Worm (Caenorhabditis elegans): Measurements from ENCODE around the gene mcm-3.

Gene mcm-3

ce11 chrV:15085335-15085800 is 26.0 kb upstream of the mcm-3 start, which contains the start of the genes ahsa-1 and C01G10.7 (continued):
- TF ChIP-seq ceh-44 (GFP tag; IDR thresholded peaks at IDR 0.05), result peak; percentile 72; the same call in 1 of the 2 replicates
- no peak for TF ChIP-seq mxl-2 (GFP tag; conservative IDR thresholded peaks at IDR 0.05)
- no peak for TF ChIP-seq ama-1 (optimal IDR thresholded peaks at IDR 0.05)
- peak; percentile 70 for TF ChIP-seq F37D6.2 (tag; optimal IDR thresholded peaks at IDR 0.05)
- no peak for TF ChIP-seq nhr-48 (tag; optimal IDR thresholded peaks at IDR 0.05)
- no peak for TF ChIP-seq set-16 (GFP tag; IDR thresholded peaks at IDR 0.05)
- no peak for TF ChIP-seq zip-11 (GFP tag; IDR thresholded peaks at IDR 0.05)
- TF ChIP-seq aha-1 (tag), result peak; percentile 98
- TF ChIP-seq dmd-8 (GFP tag; IDR thresholded peaks at IDR 0.05), result no peak
- no peak for TF ChIP-seq daf-19 (GFP tag; conservative IDR thresholded peaks at IDR 0.05)
- no peak for TF ChIP-seq lin-1 (GFP tag; IDR thresholded peaks at IDR 0.05)
- TF ChIP-seq ZK337.2 (GFP tag; IDR thresholded peaks at IDR 0.05), result peak; percentile 91
- TF ChIP-seq rbr-2 (tag; optimal IDR thresholded peaks at IDR 0.05), result peak; percentile 87
- TF ChIP-seq R02D3.7 (tag; optimal IDR thresholded peaks at IDR 0.05), result peak; percentile 89
- TF ChIP-seq lin-29 (GFP tag; IDR thresholded peaks at IDR 0.05), result no peak
- TF ChIP-seq lin-39 (tag; optimal IDR thresholded peaks at IDR 0.05), result no peak
- peak; percentile 84 for TF ChIP-seq dpl-1 (GFP tag; optimal IDR thresholded peaks at IDR 0.05)
- TF ChIP-seq D1046.2 (GFP tag; IDR thresholded peaks at IDR 0.05), result no peak
- TF ChIP-seq hlh-11 (tag; optimal IDR thresholded peaks at IDR 0.05), result peak; percentile 74
- peak in 1 of 2 experiments; percentile 72 for TF ChIP-seq daf-16 (GFP tag; optimal IDR thresholded peaks at IDR 0.05)
- no peak for TF ChIP-seq daf-16 (tag; optimal IDR thresholded peaks at IDR 0.05)
- TF ChIP-seq spr-1 (tag; optimal IDR thresholded peaks at IDR 0.05), result peak; percentile 46
- no peak for TF ChIP-seq F10B5.3 (tag; optimal IDR thresholded peaks at IDR 0.05)
- peak; percentile 19 for TF ChIP-seq mxl-3 (GFP tag; optimal IDR thresholded peaks at IDR 0.05)
- no peak for TF ChIP-seq nhr-25 (tag; optimal IDR thresholded peaks at IDR 0.05; ENCODE audit: borderline replicate concordance, insufficient read depth)
- no peak for TF ChIP-seq snpc-4 (tag; optimal IDR thresholded peaks at IDR 0.05)
- TF ChIP-seq spr-3 (GFP tag; optimal IDR thresholded peaks at IDR 0.05), result no peak
- peak; percentile 86 for TF ChIP-seq dmd-9 (GFP tag; IDR thresholded peaks at IDR 0.05)
- no peak for TF ChIP-seq ceh-62 (tag; optimal IDR thresholded peaks at IDR 0.05)
- TF ChIP-seq mdt-29 (GFP tag; IDR thresholded peaks at IDR 0.05), result peak; percentile 52; the same call in 1 of the 2 replicates
- TF ChIP-seq mdl-1 (tag; optimal IDR thresholded peaks at IDR 0.05), result peak in 1 of 2 experiments; percentile 13
- TF ChIP-seq nhr-42 (GFP tag; IDR thresholded peaks at IDR 0.05), result peak; percentile 46; the same call in 1 of the 2 replicates
- TF ChIP-seq nhr-41 (GFP tag; IDR thresholded peaks at IDR 0.05), result no peak
- TF ChIP-seq lin-13 (GFP tag; optimal IDR thresholded peaks at IDR 0.05), result peak; percentile 86
- TF ChIP-seq arid-1 (GFP tag; conservative IDR thresholded peaks at IDR 0.05), result 0 out of 2 replicates have a peak, but pooled peaks have one; percentile 46
- no peak for TF ChIP-seq Y5F2A.4 (GFP tag; optimal IDR thresholded peaks at IDR 0.05)
- TF ChIP-seq dve-1 (tag; optimal IDR thresholded peaks at IDR 0.05; ENCODE audit: insufficient read depth), result no peak
- TF ChIP-seq skn-1 (tag; optimal IDR thresholded peaks at IDR 0.05), result no peak
- TF ChIP-seq ztf-11 (tag; optimal IDR thresholded peaks at IDR 0.05), result no peak
- TF ChIP-seq daf-12 (tag; optimal IDR thresholded peaks at IDR 0.05), result no peak
- 0 out of 2 replicates have a peak, but pooled peaks have one; percentile 12 for TF ChIP-seq tag-97 (GFP tag; IDR thresholded peaks at IDR 0.05)
- TF ChIP-seq madf-5 (GFP tag; IDR thresholded peaks at IDR 0.05), result peak; percentile 45 to 64; a peak in 2 of 4 replicates
- TF ChIP-seq fkh-10 (GFP tag; optimal IDR thresholded peaks at IDR 0.05), result peak; percentile 80
- TF ChIP-seq ctbp-1 (GFP tag; IDR thresholded peaks at IDR 0.05), result no peak
- TF ChIP-seq hif-1 (tag; optimal IDR thresholded peaks at IDR 0.05), result peak; percentile 60 to 98
- no peak for TF ChIP-seq mep-1 (tag; optimal IDR thresholded peaks at IDR 0.05)
- TF ChIP-seq nhr-102 (tag; optimal IDR thresholded peaks at IDR 0.05), result no peak
- no peak for TF ChIP-seq cey-2 (tag; optimal IDR thresholded peaks at IDR 0.05; ENCODE audit: borderline replicate concordance, insufficient read depth)
- TF ChIP-seq ceh-28 (tag; optimal IDR thresholded peaks at IDR 0.05), result no peak
- TF ChIP-seq nhr-10 (tag; optimal IDR thresholded peaks at IDR 0.05), result peak; percentile 8
- TF ChIP-seq lsy-2 (tag; optimal IDR thresholded peaks at IDR 0.05), result peak; percentile 64 to 94

Data from whole organism, L4 larva.